Worm (Caenorhabditis elegans) whole organism, L4 larva: ENCODE measurements around the gene Y50D4A.6.

Experiments
- lin-13 ChIP-seq: fragments of 150-350 bp; optimal IDR thresholded peaks from 2 replicates; lab custom pipeline; 2014; ENCODE audit warnings: missing biosample characterization, missing genetic modification reagents, missing genetic modification characterization
- lsy-2 ChIP-seq, 2 experiments: fragments of 150-350 bp in 1 of 2; sonication (generic microtip) in 1 of 2; optimal IDR thresholded peaks; 2 replicates each; lab custom pipeline; 2014 to 2017; ENCODE audit warnings: missing biosample characterization in 2 of 2, missing genetic modification characterization in 2 of 2
- nhr-10 ChIP-seq: fragments of 150-350 bp; optimal IDR thresholded peaks from 2 replicates; lab custom pipeline; 2014; ENCODE audit warnings: missing biosample characterization, missing genetic modification characterization
- nhr-102 ChIP-seq: sonication (generic microtip); optimal IDR thresholded peaks from 2 replicates; lab custom pipeline; 2016; ENCODE audit warnings: mild to moderate bottlenecking, missing genetic modification characterization, moderate library complexity, missing compliant biosample characterization
- unc-62 ChIP-seq, 3 experiments: fragments of 150-350 bp in 1 of 3; sonication (generic microtip); optimal IDR thresholded peaks in 2 of 3; peaks in 1 of 3; 1 replicate in 1 of 3; 2 replicates in 2 of 3; lab custom pipeline; 2014 to 2017; ENCODE audit warnings: missing biosample characterization in 3 of 3, missing genetic modification characterization in 3 of 3, missing genetic modification reagents in 3 of 3, missing genotype in 1 of 3

- TF ChIP-seq lin-13 (GFP tag; lab: Kevin White, UChicago) (no peak), nhr-10 (tag; lab: Kevin White, UChicago) (no peak), nhr-102 (tag; lab: Kevin White, UChicago) (no peak), unc-62 (GFP tag; optimal IDR thresholded peaks at IDR 0.05 in 1 of 2; lab: Kevin White, UChicago) (no peak), unc-62 (tag; optimal IDR thresholded peaks at IDR 0.05; lab: Kevin White, UChicago) (no peak), lsy-2 (tag; optimal IDR thresholded peaks at IDR 0.05; lab: Kevin White, UChicago) (no peak)
Measured at ce11 chrV:1165090-1165761, 33.8 kb downstream of the Y50D4A.6 start, which contains the start of gene ptr-16.
